Worm (Caenorhabditis elegans) whole organism, L4/young adult: ENCODE results near the gene gpr-2.

Experiments
- W03F9.2 ChIP-seq: fragments of 150-350 bp; optimal IDR thresholded peaks from 2 replicates; lab custom pipeline; 2014; ENCODE audit warnings: missing biosample characterization, missing genetic modification characterization
- dao-5 ChIP-seq: sonication (generic microtip); optimal IDR thresholded peaks from 2 replicates; lab custom pipeline; 2016; ENCODE audit warnings: missing genotype, missing genetic modification characterization, moderate library complexity, missing compliant biosample characterization
- him-1 ChIP-seq: sonication (generic microtip); optimal IDR thresholded peaks from 2 replicates; lab custom pipeline; 2016; ENCODE audit warnings: missing genotype, missing genetic modification reagents, missing genetic modification characterization, missing compliant biosample characterization

- TF ChIP-seq dao-5 (tag; lab: Kevin White, UChicago) = no peak
- TF ChIP-seq him-1 (tag; lab: Kevin White, UChicago) = no peak
- no peak for TF ChIP-seq W03F9.2 (tag; lab: Kevin White, UChicago)
Observed at ce11 chrIII:9353814-9354213, 39.1 kb downstream of the gpr-2 start.
